Fruit fly (Drosophila melanogaster) ovary, adult (tissue): Measurements from ENCODE around the gene fliI.
A peak's percentile ranks its signal among the peaks of the same experiment; 100 is the strongest.

ENCODE experiments used
- CG17801 ChIP-seq: fragments of 200-800 bp; optimal IDR thresholded peaks from 2 replicates; lab custom pipeline; 2019; ENCODE audit warnings: missing biosample characterization, mild to moderate bottlenecking, missing genetic modification characterization, moderate library complexity; ENCODE audit not compliant: partially characterized antibody

Gene fliI

DNA sequence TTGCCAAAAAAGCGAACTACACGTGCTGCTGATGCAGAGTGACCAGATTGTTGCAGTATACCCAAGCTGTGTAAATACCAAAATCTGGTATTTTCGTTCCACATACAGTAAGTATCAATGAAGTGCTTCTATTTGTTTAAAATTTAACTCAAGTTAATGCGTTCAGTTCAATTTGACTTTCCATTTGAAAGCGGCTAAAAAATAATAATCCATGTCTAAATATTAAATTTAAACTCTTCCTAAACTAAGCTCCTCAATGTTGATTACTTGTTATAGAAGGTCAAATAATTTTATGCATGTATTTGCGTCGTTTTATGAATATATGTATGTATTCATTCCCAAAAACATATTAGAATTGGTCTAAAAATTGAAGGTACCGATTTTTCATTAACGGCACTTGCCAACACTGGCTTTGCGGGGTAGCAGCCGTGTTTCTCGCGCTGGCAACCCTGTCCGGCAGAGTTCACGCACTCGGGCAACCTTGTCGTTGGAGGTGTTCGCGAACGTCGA, 10.3 kb downstream of the fliI start, which contains the start of the genes peng and sol:
Gene peng (minus strand): TSS at position 44 of the 510 bp plus-strand sequence.
Gene sol (plus strand): TSS at position 481 of the 510 bp plus-strand sequence.
- peak; percentile 56 for TF ChIP-seq CG17801

dm6 chrX:21351210-21351824, 11.8 kb downstream of the fliI start:
- TF ChIP-seq CG17801 = no peak

dm6 chrX:21353541-21353940, 14.0 kb downstream of the fliI start:
- TF ChIP-seq CG17801 = no peak

- no peak for TF ChIP-seq CG17801
Measured at dm6 chrX:21357810-21358671, 18.5 kb downstream of the fliI start, which contains the start of gene Septin1. Septin1 (plus strand) TSS chrX:21358286.

dm6 chrX:21362878-21363277, 23.3 kb downstream of the fliI start, which contains the start of the genes bbx and waw:
bbx (plus strand) TSS chrX:21363028.
waw (plus strand) TSS chrX:21363028.
- no peak for TF ChIP-seq CG17801

DNA sequence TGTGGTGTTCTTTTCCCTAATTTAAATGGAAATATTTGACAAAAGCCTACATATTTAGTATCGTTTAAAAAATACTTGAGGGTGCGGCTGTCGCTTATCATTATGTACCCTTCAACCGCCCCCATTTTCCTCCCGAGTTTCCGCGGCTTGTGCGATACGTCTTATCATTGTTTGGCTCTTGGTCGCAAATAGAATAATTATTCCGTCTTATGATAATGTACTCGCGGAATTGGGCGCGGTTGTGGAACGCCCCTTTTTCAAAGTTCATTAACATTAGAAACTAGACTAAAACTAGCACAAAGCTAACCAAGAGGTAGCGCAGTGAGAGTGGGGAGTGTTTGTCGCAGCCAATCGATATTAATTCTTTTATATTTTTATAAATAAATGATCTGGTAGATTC, 25.9 kb downstream of the fliI start:
- no peak for TF ChIP-seq CG17801

DNA sequence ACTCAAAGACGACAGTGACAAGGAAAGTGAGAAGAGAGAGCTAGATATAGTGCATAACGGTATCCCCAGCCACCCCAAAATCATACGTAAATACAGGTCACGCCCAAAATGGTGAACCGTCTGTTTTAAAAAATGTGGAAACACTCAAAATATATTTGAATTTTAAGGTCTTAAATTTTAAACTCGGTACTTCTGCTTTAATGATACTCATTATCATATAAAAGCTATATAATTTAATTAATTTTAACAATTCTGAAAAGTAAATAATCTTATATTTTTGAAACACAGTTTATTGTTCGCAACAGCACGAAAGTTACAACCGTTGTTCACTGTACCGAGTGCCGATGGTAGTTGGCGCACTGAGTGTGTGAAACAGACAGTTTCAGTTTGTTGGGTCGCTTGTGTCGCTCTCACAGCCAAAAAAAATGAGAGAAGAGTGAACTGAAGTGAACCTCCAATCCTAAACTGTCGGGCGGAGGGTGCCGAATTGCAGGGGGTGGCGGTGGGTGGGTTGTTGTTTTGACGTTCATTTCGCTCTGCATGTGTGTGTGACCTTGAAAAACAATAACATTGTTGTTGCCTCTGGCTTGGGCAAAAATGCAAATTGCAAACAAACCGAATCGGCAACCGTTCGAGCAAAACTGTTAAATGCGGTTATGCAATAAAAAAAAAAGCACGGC, 26.9 kb downstream of the fliI start:
- TF ChIP-seq CG17801 = peak; percentile 94

- TF ChIP-seq CG17801 = peak; percentile 99
Measured at dm6 chrX:21367363-21368072, 28.0 kb downstream of the fliI start.

- TF ChIP-seq CG17801 = no peak
Measured at dm6 chrX:21368410-21368918, 28.9 kb downstream of the fliI start.

dm6 chrX:21369149-21369988, 29.8 kb downstream of the fliI start:
- no peak for TF ChIP-seq CG17801

DNA sequence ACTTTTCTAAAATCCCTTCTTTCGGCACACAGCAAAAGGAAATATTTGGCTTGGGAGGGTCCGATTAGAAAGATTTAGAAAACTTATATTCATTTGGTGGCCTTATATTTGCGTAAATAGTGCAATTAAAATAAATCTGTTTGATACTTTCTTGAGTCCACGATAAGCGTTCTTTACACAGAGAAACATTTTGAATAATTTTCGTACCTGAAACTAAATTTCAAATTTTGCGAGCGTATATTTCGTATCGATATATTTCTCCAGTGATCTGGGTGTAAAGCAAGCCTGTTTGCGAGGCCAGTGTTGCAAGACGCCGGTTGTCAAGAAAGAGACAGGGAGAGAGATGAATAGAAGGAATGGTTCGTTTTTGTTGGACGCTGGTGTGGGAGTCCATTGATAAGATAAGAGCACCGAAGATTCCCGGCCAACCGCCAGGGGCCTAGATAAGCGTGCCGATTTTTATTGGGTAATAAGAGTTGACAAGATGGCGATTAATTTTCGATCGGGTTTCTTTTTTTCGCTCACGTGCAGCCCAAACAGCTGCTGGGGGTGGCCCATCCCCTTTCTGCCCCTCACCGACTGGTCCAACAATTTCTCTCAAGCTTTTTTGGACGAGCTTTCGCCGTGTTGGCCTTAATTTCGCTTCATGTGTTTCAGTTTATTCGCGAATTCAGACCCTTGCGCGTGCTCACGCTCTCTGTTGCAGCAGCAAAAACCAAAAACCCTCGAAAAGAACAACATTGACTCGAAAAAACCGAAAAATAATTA, 34.3 kb downstream of the fliI start, which contains the start of gene slgA:
Gene slgA (plus strand): TSS at position 344 of the 768 bp plus-strand sequence.
- peak; percentile 32 for TF ChIP-seq CG17801

- TF ChIP-seq CG17801 = peak; percentile 83
Measured at dm6 chrX:21375595-21376047, 36.1 kb downstream of the fliI start.

- no peak for TF ChIP-seq CG17801
Measured at dm6 chrX:21378344-21378882, 38.9 kb downstream of the fliI start.

DNA sequence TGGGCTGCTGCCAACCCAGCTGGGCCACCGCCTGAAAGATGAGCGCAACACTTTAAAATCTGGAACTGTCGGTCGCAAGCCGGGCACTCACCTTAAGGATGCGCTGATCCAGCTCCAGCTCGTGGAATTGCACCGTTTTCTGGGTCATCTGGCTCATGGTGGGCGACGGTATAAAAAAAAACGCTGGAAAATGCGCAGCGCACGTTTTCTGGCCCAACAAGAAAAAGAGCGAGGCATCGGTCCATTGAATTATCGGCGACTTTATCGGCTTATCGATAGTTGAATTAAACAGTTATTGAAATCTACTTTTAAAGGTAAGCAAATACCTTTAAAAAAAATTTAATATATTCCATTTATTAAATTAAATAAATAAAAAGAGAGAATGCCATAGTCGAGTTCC, 48.2 kb downstream of the fliI start, which contains the start of gene Ddx56:
Gene Ddx56 (minus strand): TSS at position 252 of the 400 bp plus-strand sequence.
- no peak for TF ChIP-seq CG17801
